Fruit fly (Drosophila melanogaster) whole organism, prepupa: ENCODE results near the gene TfIIEbeta.

Experiments used
- Blimp-1 ChIP-seq: fragments of 200-800 bp; sonication (Bioruptor generic); optimal IDR thresholded peaks from 3 replicates; lab custom pipeline; 2017; ENCODE audit warnings: missing biosample characterization, missing genetic modification characterization, mild to moderate bottlenecking, moderate library complexity, missing genetic modification reagents
- CG10631 ChIP-seq: fragments of 200-800 bp; sonication (Bioruptor generic); optimal IDR thresholded peaks from 2 replicates; lab custom pipeline; 2016; ENCODE audit warnings: missing biosample characterization, missing genetic modification characterization
- CG16779 ChIP-seq: fragments of 200-800 bp; sonication (Bioruptor generic); optimal IDR thresholded peaks from 3 replicates; lab custom pipeline; 2017; ENCODE audit warnings: missing biosample characterization, mild to moderate bottlenecking, missing genetic modification characterization
- CG3032 ChIP-seq: fragments of 200-800 bp; optimal IDR thresholded peaks from 2 replicates; lab custom pipeline; 2019; ENCODE audit warnings: missing biosample characterization, mild to moderate bottlenecking, missing genetic modification characterization, moderate library complexity
- CG31627 ChIP-seq: fragments of 200-800 bp; sonication (Bioruptor generic); optimal IDR thresholded peaks from 3 replicates; lab custom pipeline; 2016; ENCODE audit warnings: missing biosample characterization, missing genetic modification characterization
- CG34406 ChIP-seq: fragments of 200-800 bp; sonication (Bioruptor generic); optimal IDR thresholded peaks from 3 replicates; lab custom pipeline; 2016; ENCODE audit warnings: missing biosample characterization, missing genetic modification characterization
- CG3919 ChIP-seq: fragments of 200-800 bp; sonication (Bioruptor generic); optimal IDR thresholded peaks from 3 replicates; lab custom pipeline; 2016; ENCODE audit warnings: missing biosample characterization, missing genetic modification characterization
- CG6163 ChIP-seq: fragments of 200-800 bp; sonication (Bioruptor generic); IDR thresholded peaks from 3 replicates; pipeline ENCODE4 v1.3.6; 2022; ENCODE audit warnings: missing biosample characterization, missing genetic modification characterization
- CG6808 ChIP-seq: fragments of 200-800 bp; sonication (Bioruptor generic); optimal IDR thresholded peaks from 3 replicates; lab custom pipeline; 2017; ENCODE audit warnings: missing biosample characterization, missing genetic modification characterization, mild to moderate bottlenecking, moderate library complexity, missing genetic modification reagents
- CG7368 ChIP-seq: fragments of 200-800 bp; sonication (Bioruptor generic); optimal IDR thresholded peaks from 3 replicates; lab custom pipeline; 2016; ENCODE audit warnings: missing biosample characterization, missing genetic modification characterization
- CG8119 ChIP-seq: fragments of 200-800 bp; sonication (Bioruptor generic); IDR thresholded peaks from 3 replicates; pipeline ENCODE4 v1.3.6; 2022; ENCODE audit warnings: missing biosample characterization, missing genetic modification characterization
- CG8319 ChIP-seq: fragments of 200-800 bp; sonication (Bioruptor generic); optimal IDR thresholded peaks from 3 replicates; lab custom pipeline; 2016; ENCODE audit warnings: missing biosample characterization, missing genetic modification characterization
- CG8632 ChIP-seq: fragments of 200-800 bp; sonication (Bioruptor generic); optimal IDR thresholded peaks from 3 replicates; lab custom pipeline; 2016; ENCODE audit warnings: missing biosample characterization, missing genetic modification characterization
- Eip75B ChIP-seq: fragments of 200-800 bp; sonication (Bioruptor generic); optimal IDR thresholded peaks from 3 replicates; lab custom pipeline; 2016; ENCODE audit warnings: missing biosample characterization, missing genetic modification characterization
- Eip78C ChIP-seq: fragments of 200-800 bp; sonication (Bioruptor generic); peaks from one replicate; lab custom pipeline; 2016; ENCODE audit warnings: missing biosample characterization, missing genetic modification characterization
- Ets21C ChIP-seq: fragments of 200-800 bp; sonication (Bioruptor generic); optimal IDR thresholded peaks from 3 replicates; lab custom pipeline; 2016; ENCODE audit warnings: missing biosample characterization, missing genetic modification characterization
- Hr38 ChIP-seq: sonication (Bioruptor generic); optimal IDR thresholded peaks from 2 replicates; lab custom pipeline; 2016; ENCODE audit warnings: missing biosample characterization, missing genetic modification characterization
- Hr39 ChIP-seq: fragments of 200-800 bp; sonication (Bioruptor generic); optimal IDR thresholded peaks from 2 replicates; lab custom pipeline; 2016; ENCODE audit warnings: missing biosample characterization, missing genetic modification characterization
- OdsH ChIP-seq: fragments of 200-800 bp; sonication (Bioruptor generic); optimal IDR thresholded peaks from 3 replicates; lab custom pipeline; 2016; ENCODE audit warnings: missing biosample characterization, missing genetic modification characterization
- Sox102F ChIP-seq: fragments of 200-800 bp; sonication (Bioruptor generic); optimal IDR thresholded peaks from 2 replicates; lab custom pipeline; 2016; ENCODE audit warnings: missing biosample characterization, mild to moderate bottlenecking, missing genetic modification characterization
- Sox14 ChIP-seq: fragments of 200-800 bp; sonication (Bioruptor generic); optimal IDR thresholded peaks from 3 replicates; lab custom pipeline; 2016; ENCODE audit warnings: missing biosample characterization, missing genetic modification characterization
- Sox15 ChIP-seq: fragments of 200-800 bp; sonication (Bioruptor generic); optimal IDR thresholded peaks from 3 replicates; lab custom pipeline; 2016; ENCODE audit warnings: missing biosample characterization, missing genetic modification characterization
- achi ChIP-seq: fragments of 200-800 bp; sonication (Bioruptor generic); optimal IDR thresholded peaks from 3 replicates; lab custom pipeline; 2016; ENCODE audit warnings: missing biosample characterization, missing genetic modification characterization
- acj6 ChIP-seq: fragments of 200-800 bp; sonication (Bioruptor generic); optimal IDR thresholded peaks from 3 replicates; lab custom pipeline; 2016; ENCODE audit warnings: missing biosample characterization, missing genetic modification characterization
- cyc ChIP-seq: fragments of 200-800 bp; sonication (Bioruptor generic); optimal IDR thresholded peaks from 3 replicates; lab custom pipeline; 2016; ENCODE audit warnings: missing biosample characterization, missing genetic modification characterization
- dac ChIP-seq: fragments of 200-800 bp; sonication (Bioruptor generic); optimal IDR thresholded peaks from 2 replicates; lab custom pipeline; 2017; ENCODE audit warnings: missing biosample characterization, mild to moderate bottlenecking, missing genetic modification characterization
- dsx ChIP-seq: fragments of 200-800 bp; optimal IDR thresholded peaks from 3 replicates; lab custom pipeline; 2019; ENCODE audit warnings: missing biosample characterization, mild to moderate bottlenecking, missing genetic modification characterization, moderate library complexity; ENCODE audit not compliant: poor library complexity, severe bottlenecking
- eg ChIP-seq: fragments of 200-800 bp; sonication (Bioruptor generic); IDR thresholded peaks from 3 replicates; pipeline ENCODE4 v1.3.6; 2022; ENCODE audit warnings: missing biosample characterization, missing genetic modification characterization
- esn ChIP-seq: fragments of 200-800 bp; sonication (Bioruptor generic); optimal IDR thresholded peaks from 2 replicates; lab custom pipeline; 2016; ENCODE audit warnings: missing biosample characterization, mild to moderate bottlenecking, missing genetic modification characterization, moderate library complexity
- fd59A ChIP-seq: fragments of 200-800 bp; sonication (Bioruptor generic); optimal IDR thresholded peaks from 2 replicates; lab custom pipeline; 2017; ENCODE audit warnings: missing biosample characterization, mild to moderate bottlenecking, missing genetic modification characterization, missing genetic modification reagents
- fkh ChIP-seq: fragments of 200-800 bp; sonication (Bioruptor generic); optimal IDR thresholded peaks from 3 replicates; lab custom pipeline; 2017; ENCODE audit warnings: missing biosample characterization, mild to moderate bottlenecking, missing genetic modification characterization, moderate library complexity
- lz ChIP-seq: fragments of 200-800 bp; sonication (Bioruptor generic); optimal IDR thresholded peaks from 3 replicates; lab custom pipeline; 2016; ENCODE audit warnings: missing biosample characterization, missing genetic modification characterization
- net ChIP-seq: fragments of 200-800 bp; sonication (Bioruptor generic); optimal IDR thresholded peaks from 3 replicates; lab custom pipeline; 2016; ENCODE audit warnings: missing biosample characterization, missing genetic modification characterization
- salr ChIP-seq, 2 experiments: fragments of 200-800 bp; sonication (Bioruptor generic); optimal IDR thresholded peaks; 3 replicates each; lab custom pipeline; 2016 to 2018; ENCODE audit warnings: missing biosample characterization in 2 of 2, missing genetic modification characterization in 2 of 2, mild to moderate bottlenecking in 1 of 2
- spab ChIP-seq: fragments of 200-800 bp; sonication (Bioruptor generic); optimal IDR thresholded peaks from 2 replicates; lab custom pipeline; 2017; ENCODE audit warnings: missing biosample characterization, mild to moderate bottlenecking, missing genetic modification characterization, missing genetic modification reagents
- ss ChIP-seq, 2 experiments: fragments of 200-800 bp; sonication (Bioruptor generic); optimal IDR thresholded peaks; 2 replicates in 1 of 2; 3 replicates in 1 of 2; lab custom pipeline; 2017 to 2018; ENCODE audit warnings: mild to moderate bottlenecking in 2 of 2, missing biosample characterization in 2 of 2, missing genetic modification characterization in 2 of 2, moderate library complexity in 1 of 2
- svp ChIP-seq: fragments of 200-800 bp; sonication (Bioruptor generic); peaks from one replicate; lab custom pipeline; 2016; ENCODE audit warnings: missing biosample characterization, missing genetic modification characterization
- topi ChIP-seq: fragments of 200-800 bp; sonication (Bioruptor generic); optimal IDR thresholded peaks from 3 replicates; lab custom pipeline; 2016; ENCODE audit warnings: missing biosample characterization, missing genetic modification characterization
- vri ChIP-seq: fragments of 200-800 bp; sonication (Bioruptor generic); optimal IDR thresholded peaks from 3 replicates; lab custom pipeline; 2016; ENCODE audit warnings: missing biosample characterization, mild to moderate bottlenecking, missing genetic modification characterization

The TfIIEbeta gene

DNA sequence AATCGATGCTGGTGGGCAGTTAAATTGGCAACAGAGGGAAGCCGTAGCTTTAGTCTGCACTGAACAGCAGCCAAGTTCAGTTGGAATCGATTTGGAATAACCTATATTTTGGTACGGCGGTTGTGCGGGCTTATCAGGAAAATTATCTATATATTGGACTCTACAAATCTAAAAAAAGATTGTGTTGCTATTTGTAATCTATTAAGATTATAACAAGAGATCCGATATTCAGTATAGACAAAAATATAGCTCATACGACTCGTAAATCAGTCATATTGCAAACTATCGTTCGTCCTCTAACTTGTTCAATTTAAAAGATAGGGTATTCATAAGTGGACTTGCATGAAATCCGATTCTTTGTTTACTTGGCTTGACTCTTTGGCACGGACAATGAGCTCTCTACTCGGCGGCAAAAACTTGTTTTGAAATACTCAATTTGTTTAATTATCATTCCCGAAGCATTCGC lies 1.8 kb downstream of the TfIIEbeta start, which contains the start of gene Hexo1 (continued):
- peak; percentile 63 for TF ChIP-seq CG34406 (GFP tag; lab: Kevin White, UChicago)
- no peak for TF ChIP-seq OdsH
- TF ChIP-seq CG7368 (GFP tag; lab: Kevin White, UChicago), result no peak
- TF ChIP-seq Sox14 (GFP tag; lab: Kevin White, UChicago), result peak; percentile 87
- TF ChIP-seq CG10631 (GFP tag; lab: Kevin White, UChicago), result no peak
- TF ChIP-seq acj6 (GFP tag; lab: Kevin White, UChicago), result peak; percentile 66
- peak; percentile 20 for TF ChIP-seq dac
- peak; percentile 22; the same call in 1 of the 3 replicates for TF ChIP-seq CG6163 (GFP tag; lab: Robert Waterston, UW)
- peak; percentile 59 for TF ChIP-seq lz
- no peak for TF ChIP-seq spab (GFP tag; lab: Kevin White, UChicago)
- no peak for TF ChIP-seq vri (GFP tag; lab: Kevin White, UChicago)
- peak; percentile 72 for TF ChIP-seq CG6808 (GFP tag; lab: Kevin White, UChicago)
- TF ChIP-seq Sox15 (GFP tag; lab: Kevin White, UChicago), result peak; percentile 18
- TF ChIP-seq fd59A, result peak; percentile 51
- TF ChIP-seq CG3919 (GFP tag; lab: Kevin White, UChicago), result peak; percentile 70
- TF ChIP-seq svp, result peak; percentile 96
- peak; percentile 73 for TF ChIP-seq dsx (GFP tag; lab: Kevin White, UChicago)
- TF ChIP-seq CG31627 (GFP tag; lab: Kevin White, UChicago), result peak; percentile 64
- no peak for TF ChIP-seq Eip75B (GFP tag; lab: Kevin White, UChicago)
- TF ChIP-seq CG8319 (GFP tag; lab: Kevin White, UChicago), result no peak
- peak; percentile 73 for TF ChIP-seq net (GFP tag; lab: Kevin White, UChicago)
- TF ChIP-seq CG8119 (GFP tag; lab: Robert Waterston, UW), result peak; percentile 35; the same call in 1 of the 3 replicates
- TF ChIP-seq Blimp-1 (GFP tag; lab: Kevin White, UChicago), result no peak
- no peak for TF ChIP-seq CG16779 (tag; lab: Kevin White, UChicago)
- TF ChIP-seq Hr38 (GFP tag; lab: Kevin White, UChicago), result no peak
- TF ChIP-seq salr (GFP tag; optimal IDR thresholded peaks at IDR 0.05; lab: Kevin White, UChicago), result no peak
- peak; percentile 62 for TF ChIP-seq CG8632
- TF ChIP-seq topi (GFP tag; lab: Kevin White, UChicago), result peak; percentile 76
- TF ChIP-seq achi (GFP tag; lab: Kevin White, UChicago), result peak; percentile 65
- TF ChIP-seq eg, result 0 out of 3 replicates have a peak, but pooled peaks have one; percentile 14
- peak; percentile 68 for TF ChIP-seq Hr39
- peak; percentile 73 to 75 for TF ChIP-seq ss (GFP tag; optimal IDR thresholded peaks at IDR 0.05; lab: Kevin White, UChicago)

DNA sequence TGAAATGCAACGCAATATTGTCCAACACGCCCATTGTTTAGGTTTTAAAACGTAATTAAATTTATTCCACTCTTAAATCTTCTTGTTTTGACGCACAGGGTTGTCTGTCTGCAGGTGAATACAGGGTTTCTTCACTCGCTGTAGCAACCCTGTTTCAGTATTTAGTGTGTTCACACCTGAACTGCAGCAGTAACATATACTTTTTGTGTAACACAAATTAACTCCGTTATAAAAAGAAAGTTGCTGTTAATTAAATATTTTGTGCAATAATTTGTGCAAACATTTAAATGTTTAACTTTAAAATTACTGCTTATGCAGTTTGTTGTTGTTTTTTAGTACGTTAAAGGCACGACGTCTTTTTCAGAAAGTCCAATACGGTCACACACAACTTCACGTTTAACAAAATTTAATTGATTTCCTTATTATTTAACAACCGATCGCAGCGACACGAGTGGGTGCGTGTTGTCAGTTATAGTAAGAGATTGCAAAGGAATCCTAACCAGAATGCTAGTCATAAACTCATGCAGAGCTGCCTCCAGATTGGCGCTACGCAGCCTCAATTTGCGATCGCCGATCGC lies 5.4 kb downstream of the TfIIEbeta start, which contains the start of the genes CG15012 and Fdx2:
TSS of gene CG15012 (minus strand) at position 127 of the 578 bp plus-strand sequence.
TSS of gene Fdx2 (plus strand) at position 363 of the 578 bp plus-strand sequence.
- peak; percentile 21 for TF ChIP-seq Eip78C
- TF ChIP-seq Sox102F (GFP tag; lab: Kevin White, UChicago), result no peak
- no peak for TF ChIP-seq Ets21C (GFP tag; lab: Kevin White, UChicago)
- TF ChIP-seq cyc (GFP tag; lab: Kevin White, UChicago), result peak; percentile 34
- TF ChIP-seq CG31627 (GFP tag; lab: Kevin White, UChicago), result peak; percentile 21
- TF ChIP-seq lz, result peak; percentile 33
- peak; percentile 57 for TF ChIP-seq vri (GFP tag; lab: Kevin White, UChicago)
- no peak for TF ChIP-seq fkh (GFP tag; lab: Kevin White, UChicago)
- peak; percentile 35 for TF ChIP-seq Hr39
- TF ChIP-seq CG3032 (tag; lab: Kevin White, UChicago), result peak; percentile 30
- peak; percentile 78 for TF ChIP-seq Sox14 (GFP tag; lab: Kevin White, UChicago)
- TF ChIP-seq spab (GFP tag; lab: Kevin White, UChicago), result no peak
- peak; percentile 34 for TF ChIP-seq topi (GFP tag; lab: Kevin White, UChicago)
- TF ChIP-seq achi (GFP tag; lab: Kevin White, UChicago), result peak; percentile 6
- peak; percentile 51 for TF ChIP-seq esn (GFP tag; lab: Kevin White, UChicago)
- TF ChIP-seq, all 60 proteins: peak for 11
